Worm (Caenorhabditis elegans) whole organism, early embryonic: ENCODE results near the gene srw-136.
"Not testable (repeated sequence)": the region's sequence is repeated elsewhere in the genome, so short reads cannot be mapped to it uniquely, and the experiment has no call there.

Experiments
- B0310.2 ChIP-seq: sonication (generic microtip); optimal IDR thresholded peaks from 2 replicates; lab custom pipeline; 2016; ENCODE audit warnings: mild to moderate bottlenecking, missing genetic modification characterization, missing compliant biosample characterization
- F13C5.2 ChIP-seq: sonication (generic microtip); optimal IDR thresholded peaks from 2 replicates; lab custom pipeline; 2017; ENCODE audit warnings: mild to moderate bottlenecking, missing genetic modification characterization, inconsistent platforms, missing compliant biosample characterization
- aly-1 ChIP-seq: sonication (generic microtip); optimal IDR thresholded peaks from 2 replicates; lab custom pipeline; 2016; ENCODE audit warnings: missing genetic modification characterization, missing compliant biosample characterization
- ama-1 ChIP-seq: fragments of 150-350 bp; optimal IDR thresholded peaks from 2 replicates; lab custom pipeline; 2014
- ceh-13 ChIP-seq: fragments of 200-800 bp; sonication (Bioruptor generic); optimal IDR thresholded peaks from 2 replicates; lab custom pipeline; 2018; ENCODE audit warnings: mild to moderate bottlenecking, missing genetic modification characterization, missing compliant biosample characterization
- ceh-36 ChIP-seq: sonication (generic microtip); optimal IDR thresholded peaks from 2 replicates; lab custom pipeline; 2016; ENCODE audit warnings: missing genetic modification characterization, inconsistent platforms, missing compliant biosample characterization
- ets-7 ChIP-seq: sonication (generic microtip); optimal IDR thresholded peaks from 2 replicates; lab custom pipeline; 2016; ENCODE audit warnings: missing genotype, missing genetic modification characterization, missing compliant biosample characterization
- flt-1 ChIP-seq: fragments of 200-800 bp; sonication (Bioruptor generic); IDR thresholded peaks from 2 replicates; pipeline ENCODE4 v1.3.6; 2022; ENCODE audit warnings: missing genetic modification characterization, missing compliant biosample characterization
- hmbx-1 ChIP-seq: sonication (generic microtip); optimal IDR thresholded peaks from 2 replicates; lab custom pipeline; 2016; ENCODE audit warnings: mild to moderate bottlenecking, missing genetic modification characterization, missing compliant biosample characterization
- hmg-4 ChIP-seq: fragments of 200-800 bp; sonication (Bioruptor generic); optimal IDR thresholded peaks from 2 replicates; lab custom pipeline; 2018; ENCODE audit warnings: mild to moderate bottlenecking, missing genetic modification characterization, missing compliant biosample characterization
- hnd-1 ChIP-seq: sonication (generic microtip); optimal IDR thresholded peaks from 2 replicates; lab custom pipeline; 2016; ENCODE audit warnings: missing genetic modification characterization, missing compliant biosample characterization
- pes-1 ChIP-seq: fragments of 200-800 bp; sonication (Bioruptor generic); IDR thresholded peaks from 2 replicates; pipeline ENCODE4 v1.3.6; 2022; ENCODE audit warnings: missing genetic modification reagents, missing genetic modification characterization, missing compliant biosample characterization
- scrt-1 ChIP-seq: fragments of 200-800 bp; sonication (Bioruptor generic); IDR thresholded peaks from 2 replicates; pipeline ENCODE4 v1.3.6; 2022; ENCODE audit warnings: missing genetic modification characterization, missing compliant biosample characterization
- sea-1 ChIP-seq: fragments of 200-800 bp; sonication (Bioruptor generic); conservative IDR thresholded peaks from 2 replicates; pipeline ENCODE4 v1.3.6; 2022; ENCODE audit warnings: missing genetic modification characterization, missing compliant biosample characterization
- tbx-11 ChIP-seq: fragments of 200-800 bp; sonication (Bioruptor generic); IDR thresholded peaks from 2 replicates; pipeline ENCODE4 v1.3.6; 2022; ENCODE audit warnings: missing genetic modification characterization, missing compliant biosample characterization
- tbx-37 ChIP-seq: fragments of 200-800 bp; sonication (Bioruptor generic); conservative IDR thresholded peaks from 2 replicates; pipeline ENCODE4 v1.3.6; 2022; ENCODE audit warnings: missing genetic modification reagents, missing genetic modification characterization, missing compliant biosample characterization
- tra-4 ChIP-seq: sonication (generic microtip); optimal IDR thresholded peaks from 2 replicates; lab custom pipeline; 2017; ENCODE audit warnings: missing genetic modification characterization, missing compliant biosample characterization

Gene srw-136

ce11 chrV:2987407-2987806 lies 23.0 kb downstream of the srw-136 start, which contains the start of gene srh-85:
TSS of gene srh-85 (minus strand) at chrV:2987507.
- no peak for TF ChIP-seq tra-4 (tag; lab: Kevin White, UChicago)
- TF ChIP-seq tbx-11 (GFP tag; lab: Robert Waterston, UW) = no peak
- no peak for TF ChIP-seq aly-1 (tag; lab: Kevin White, UChicago)
- TF ChIP-seq ceh-13 (GFP tag; lab: Kevin White, UChicago) = no peak

DNA sequence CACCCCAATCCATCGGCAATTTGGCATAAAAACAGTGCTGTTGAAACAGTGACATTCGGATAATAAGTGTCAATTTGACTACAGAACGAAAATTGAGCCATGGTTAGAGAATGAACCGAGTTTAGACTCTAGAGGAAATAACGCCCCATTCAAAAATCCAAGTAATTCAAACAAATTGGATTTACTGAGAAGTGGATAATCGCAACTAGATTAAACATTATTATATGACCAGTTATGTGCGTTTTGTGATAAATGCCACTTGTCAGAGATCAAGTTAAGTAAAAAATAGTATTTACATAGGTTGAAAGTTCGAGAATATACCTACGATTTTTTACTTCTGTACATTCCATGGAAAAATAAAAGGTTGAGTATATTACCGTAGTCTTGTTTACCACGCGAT lies 25.1 kb downstream of the srw-136 start, which contains the start of gene srw-139:
TSS of gene srw-139 (minus strand) at position 101 of the 400 bp plus-strand sequence.
- TF ChIP-seq tra-4 (tag; lab: Kevin White, UChicago) = no peak
- TF ChIP-seq scrt-1 (GFP tag; lab: Robert Waterston, UW) = no peak
- no peak for TF ChIP-seq B0310.2 (tag; lab: Kevin White, UChicago)
- no peak for TF ChIP-seq flt-1 (GFP tag; lab: Robert Waterston, UW)
- TF ChIP-seq tbx-37 (GFP tag; lab: Robert Waterston, UW) = no peak
- no peak for TF ChIP-seq ama-1 (lab: Kevin White, UChicago)
- TF ChIP-seq sea-1 (GFP tag; lab: Robert Waterston, UW) = no peak
- no peak for TF ChIP-seq F13C5.2 (tag; lab: Kevin White, UChicago)
- no peak for TF ChIP-seq ceh-13 (GFP tag; lab: Kevin White, UChicago)
- no peak for TF ChIP-seq ceh-36 (tag; lab: Kevin White, UChicago)
- TF ChIP-seq hmg-4 = no peak
- TF ChIP-seq hnd-1 (tag; lab: Kevin White, UChicago) = no peak
- no peak for TF ChIP-seq pes-1
- TF ChIP-seq aly-1 (tag; lab: Kevin White, UChicago) = no peak
- TF ChIP-seq ets-7 (tag; lab: Kevin White, UChicago) = no peak
- no peak for TF ChIP-seq hmbx-1
- TF ChIP-seq tbx-11 (GFP tag; lab: Robert Waterston, UW) = no peak

- no peak for TF ChIP-seq aly-1 (tag; lab: Kevin White, UChicago)
- no peak for TF ChIP-seq F13C5.2 (tag; lab: Kevin White, UChicago)
- TF ChIP-seq tbx-37 (GFP tag; lab: Robert Waterston, UW) = no peak
- no peak for TF ChIP-seq flt-1 (GFP tag; lab: Robert Waterston, UW)
- no peak for TF ChIP-seq tbx-11 (GFP tag; lab: Robert Waterston, UW)
- TF ChIP-seq hmg-4 = no peak
- no peak for TF ChIP-seq hmbx-1
- TF ChIP-seq ets-7 (tag; lab: Kevin White, UChicago) = no peak
- no peak for TF ChIP-seq ama-1 (lab: Kevin White, UChicago)
- TF ChIP-seq sea-1 (GFP tag; lab: Robert Waterston, UW) = no peak
Observed at ce11 chrV:2983351-2983750, 27.0 kb downstream of the srw-136 start, which contains the start of gene srw-117. TSS of gene srw-117 (minus strand) at chrV:2983451.

DNA sequence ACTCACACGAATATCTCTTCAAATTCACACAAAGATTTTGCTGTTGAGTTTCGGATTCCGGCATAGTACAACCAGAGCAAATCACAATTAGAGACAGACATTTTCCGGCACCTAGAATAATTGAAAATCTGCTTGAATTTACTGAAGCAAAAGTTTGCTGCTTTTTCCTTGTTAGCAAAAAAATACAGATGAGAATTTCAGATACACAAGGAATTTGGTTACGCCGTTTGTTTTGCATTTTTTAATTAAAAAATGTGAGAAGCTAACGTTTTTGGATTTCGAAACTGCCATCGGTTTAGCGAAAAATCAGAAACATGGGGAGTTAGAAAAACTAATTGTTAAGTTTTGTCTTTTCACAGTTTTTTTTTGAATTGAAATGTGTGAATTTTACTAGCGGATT lies 30.4 kb downstream of the srw-136 start, which contains the start of gene srw-118:
TSS of gene srw-118 (minus strand) at position 101 of the 400 bp plus-strand sequence.
- TF ChIP-seq ets-7 (tag; lab: Kevin White, UChicago) = no peak
- no peak for TF ChIP-seq tbx-37 (GFP tag; lab: Robert Waterston, UW)
- no peak for TF ChIP-seq scrt-1 (GFP tag; lab: Robert Waterston, UW)
- no peak for TF ChIP-seq B0310.2 (tag; lab: Kevin White, UChicago)
- TF ChIP-seq hmbx-1 = no peak
- no peak for TF ChIP-seq tbx-11 (GFP tag; lab: Robert Waterston, UW)
- no peak for TF ChIP-seq F13C5.2 (tag; lab: Kevin White, UChicago)
- TF ChIP-seq flt-1 (GFP tag; lab: Robert Waterston, UW) = no peak
- no peak for TF ChIP-seq ama-1 (lab: Kevin White, UChicago)
- no peak for TF ChIP-seq sea-1 (GFP tag; lab: Robert Waterston, UW)

DNA sequence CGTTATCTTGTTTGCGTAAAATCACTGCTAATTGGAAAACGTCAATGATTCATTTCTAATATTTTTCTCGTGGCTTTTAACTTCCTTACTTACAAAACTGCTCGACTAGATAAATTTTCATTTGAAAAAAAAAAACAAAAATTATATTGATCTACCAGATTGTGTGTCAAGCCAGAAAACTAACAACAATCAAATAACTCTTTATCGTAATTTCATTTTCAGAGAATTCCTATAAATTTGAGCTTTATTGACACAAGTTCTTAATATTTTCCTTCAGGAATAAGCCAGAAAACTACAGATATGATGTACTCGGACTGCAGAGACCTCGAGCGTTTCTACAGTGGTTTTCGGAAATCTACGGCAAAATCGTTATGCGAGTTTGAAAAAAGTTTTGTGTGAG lies 34.1 kb downstream of the srw-136 start, which contains the start of gene srw-124:
TSS of gene srw-124 (plus strand) at position 301 of the 400 bp plus-strand sequence.
- TF ChIP-seq tbx-11 (GFP tag; lab: Robert Waterston, UW) (no peak), hmg-4 (no peak), scrt-1 (GFP tag; lab: Robert Waterston, UW) (no peak), ceh-13 (GFP tag; lab: Kevin White, UChicago) (no peak), ceh-36 (tag; lab: Kevin White, UChicago) (no peak), hnd-1 (tag; lab: Kevin White, UChicago) (no peak), ets-7 (tag; lab: Kevin White, UChicago) (no peak), sea-1 (GFP tag; lab: Robert Waterston, UW) (no peak), aly-1 (tag; lab: Kevin White, UChicago) (no peak), B0310.2 (tag; lab: Kevin White, UChicago) (no peak), pes-1 (no peak), F13C5.2 (tag; lab: Kevin White, UChicago) (no peak), flt-1 (GFP tag; lab: Robert Waterston, UW) (no peak), ama-1 (lab: Kevin White, UChicago) (no peak), hmbx-1 (no peak), tra-4 (tag; lab: Kevin White, UChicago) (no peak), tbx-37 (GFP tag; lab: Robert Waterston, UW) (no peak)

DNA sequence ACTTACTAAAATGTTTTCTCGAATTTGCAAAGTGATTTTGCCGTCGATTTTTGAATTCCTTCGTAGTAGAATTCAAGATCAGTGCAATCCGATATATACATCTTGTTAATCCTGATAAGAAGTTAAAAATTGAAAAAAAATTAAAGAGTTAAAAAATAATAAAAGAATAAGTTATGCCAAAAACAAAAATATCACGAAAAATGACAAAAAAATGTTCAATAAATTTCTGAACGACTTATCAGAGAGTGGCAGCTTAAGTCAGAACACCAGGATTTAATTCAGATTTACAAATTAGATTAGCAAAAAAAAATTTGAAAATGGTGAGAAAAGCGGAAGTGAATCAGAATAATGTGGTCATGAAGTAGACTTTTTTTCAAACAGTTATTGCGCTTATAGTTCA lies 35.1 kb downstream of the srw-136 start, which contains the start of gene srw-123:
TSS of gene srw-123 (minus strand) at position 101 of the 400 bp plus-strand sequence.
- not testable (repeated sequence) for TF ChIP-seq ets-7 (tag; lab: Kevin White, UChicago); hmbx-1; ama-1 (lab: Kevin White, UChicago)

DNA sequence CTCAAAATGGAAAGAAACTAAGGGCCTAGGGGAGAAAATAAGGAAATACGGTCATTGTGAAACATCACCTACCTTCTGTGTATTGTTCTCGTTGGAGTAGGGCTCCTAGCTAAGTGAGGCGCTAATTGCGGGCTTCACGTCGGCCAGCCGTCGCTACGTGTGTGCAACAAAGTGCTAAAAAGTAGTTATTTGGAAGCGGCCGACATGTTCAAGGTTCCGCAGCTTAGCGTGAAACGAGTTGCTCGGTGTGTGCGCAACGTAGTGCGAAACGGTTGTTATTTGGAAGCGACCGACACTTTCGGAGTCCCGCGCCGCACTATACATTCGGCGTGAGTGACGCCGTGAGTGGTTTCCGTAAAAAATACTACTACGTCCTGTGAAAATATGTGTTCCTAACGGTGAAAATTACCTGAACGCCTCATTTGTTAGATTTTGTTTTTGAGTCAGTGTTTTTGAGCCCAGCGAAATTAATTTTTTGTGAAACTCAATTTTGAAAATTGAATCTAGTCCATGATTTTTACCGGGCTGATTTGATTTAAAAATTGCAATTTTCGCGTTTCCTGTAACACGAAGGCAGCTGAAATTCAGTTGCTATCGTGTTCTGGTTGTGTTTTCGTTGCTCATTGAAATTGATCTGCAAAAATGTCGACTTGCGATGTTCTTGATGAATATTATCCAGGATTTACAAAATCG lies 38.9 kb downstream of the srw-136 start, which contains the start of gene srw-129:
TSS of gene srw-129 (plus strand) at position 643 of the 693 bp plus-strand sequence.
- TF ChIP-seq tra-4 (tag; lab: Kevin White, UChicago) (no peak), flt-1 (GFP tag; lab: Robert Waterston, UW) (no peak), tbx-11 (GFP tag; lab: Robert Waterston, UW) (no peak), pes-1 (no peak), hnd-1 (tag; lab: Kevin White, UChicago) (no peak), ceh-13 (GFP tag; lab: Kevin White, UChicago) (no peak), F13C5.2 (tag; lab: Kevin White, UChicago) (no peak), B0310.2 (tag; lab: Kevin White, UChicago) (no peak), tbx-37 (GFP tag; lab: Robert Waterston, UW) (no peak)
